Worm (Caenorhabditis elegans): ENCODE data around the gene kgb-2.

- TF ChIP-seq dao-5 (tag; optimal IDR thresholded peaks at IDR 0.05) (no peak), W03F9.2 (tag; optimal IDR thresholded peaks at IDR 0.05) (no peak), him-1 (tag; optimal IDR thresholded peaks at IDR 0.05) (no peak)
Measured at ce11 chrIV:3601846-3602245, 4.7 kb upstream of the kgb-2 start.

Data from whole organism, L4/young adult.